Worm (Caenorhabditis elegans) whole organism, L4/young adult: ENCODE data around the gene C31C9.6.

Experiments used
- dao-5 ChIP-seq: sonication (generic microtip); optimal IDR thresholded peaks from 2 replicates; lab custom pipeline; 2016; ENCODE audit warnings: missing genotype, missing genetic modification characterization, moderate library complexity, missing compliant biosample characterization
- him-1 ChIP-seq: sonication (generic microtip); optimal IDR thresholded peaks from 2 replicates; lab custom pipeline; 2016; ENCODE audit warnings: missing genotype, missing genetic modification reagents, missing genetic modification characterization, missing compliant biosample characterization

ce11 chrII:13673605-13674193 lies 11.8 kb upstream of the C31C9.6 start:
- TF ChIP-seq him-1 (no peak), dao-5 (no peak)
